Worm (Caenorhabditis elegans): ENCODE measurements around the gene sru-21.
"Not testable (repeated sequence)": the region's sequence is repeated elsewhere in the genome, so short reads cannot be mapped to it uniquely, and the experiment has no call there.

Gene sru-21

ce11 chrIV:13626469-13626868 lies at the start of gene sru-21:
TSS of gene sru-21 (plus strand) at chrIV:13626769.
- TF ChIP-seq unc-62 (GFP tag; optimal IDR thresholded peaks at IDR 0.05): no peak

ce11 chrIV:13578174-13578573 lies 48.4 kb upstream of the sru-21 start, which contains the start of gene Y45F10B.8:
TSS of gene Y45F10B.8 (minus strand) at chrIV:13578274.
- not testable (repeated sequence) for TF ChIP-seq unc-62 (GFP tag; optimal IDR thresholded peaks at IDR 0.05)

ce11 chrIV:13578953-13579352 lies 47.6 kb upstream of the sru-21 start, which contains the start of gene sru-16:
TSS of gene sru-16 (plus strand) at chrIV:13579253.
- TF ChIP-seq unc-62 (GFP tag; optimal IDR thresholded peaks at IDR 0.05): not testable (repeated sequence)

ce11 chrIV:13582909-13583308 lies 43.7 kb upstream of the sru-21 start, which contains the start of gene sru-12:
TSS of gene sru-12 (plus strand) at chrIV:13583209.
- TF ChIP-seq unc-62 (GFP tag; optimal IDR thresholded peaks at IDR 0.05): no peak

DNA sequence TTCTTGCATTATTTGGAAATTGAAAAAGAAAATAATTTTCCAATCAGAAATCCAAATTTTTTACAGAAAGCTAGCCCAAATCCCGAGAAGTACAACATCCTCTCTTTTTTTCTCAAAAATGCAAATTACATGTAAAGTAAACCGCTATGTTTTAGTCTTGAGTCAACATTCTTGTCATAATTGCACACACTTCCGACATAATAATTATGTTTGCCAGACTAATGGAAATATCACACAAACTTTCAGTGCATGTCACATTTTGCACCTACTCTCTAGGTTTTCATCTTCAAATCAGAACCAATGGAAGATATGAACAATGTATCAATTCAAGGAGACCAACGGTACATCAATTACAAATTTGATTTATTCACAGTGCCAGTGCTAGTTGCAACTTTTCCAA lies 41.9 kb upstream of the sru-21 start, which contains the start of gene sru-11:
TSS of gene sru-11 (plus strand) at position 301 of the 400 bp plus-strand sequence.
- TF ChIP-seq unc-62 (GFP tag; optimal IDR thresholded peaks at IDR 0.05): no peak

DNA sequence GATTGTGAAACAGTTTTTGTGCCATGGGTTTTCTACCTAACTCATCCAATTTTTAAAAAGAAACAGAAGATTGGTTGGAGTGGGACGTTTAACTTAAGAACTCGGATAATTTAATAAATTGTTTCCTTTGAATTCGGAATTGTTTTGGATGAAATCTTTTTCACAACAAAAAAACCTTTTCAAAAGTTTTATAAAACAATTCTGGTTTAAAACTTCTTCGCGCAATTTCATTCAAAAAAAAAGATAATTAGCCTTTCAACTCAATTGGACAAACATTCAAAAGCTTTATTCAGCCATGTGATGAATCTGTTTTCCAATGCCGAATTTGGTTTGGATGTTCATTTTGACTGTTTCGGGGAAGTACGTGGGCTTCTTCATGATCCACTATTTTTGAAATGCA lies 39.4 kb upstream of the sru-21 start, which contains the start of gene Y45F10B.12:
TSS of gene Y45F10B.12 (plus strand) at position 301 of the 400 bp plus-strand sequence.
- no peak for TF ChIP-seq unc-62 (GFP tag; optimal IDR thresholded peaks at IDR 0.05)

- not testable (repeated sequence) for TF ChIP-seq unc-62 (GFP tag; optimal IDR thresholded peaks at IDR 0.05)
These were observed 38.0 kb upstream of the sru-21 start, which contains the start of gene sru-9 for ce11 chrIV:13588544-13589043. TSS of gene sru-9 (plus strand) at chrIV:13588993.

DNA sequence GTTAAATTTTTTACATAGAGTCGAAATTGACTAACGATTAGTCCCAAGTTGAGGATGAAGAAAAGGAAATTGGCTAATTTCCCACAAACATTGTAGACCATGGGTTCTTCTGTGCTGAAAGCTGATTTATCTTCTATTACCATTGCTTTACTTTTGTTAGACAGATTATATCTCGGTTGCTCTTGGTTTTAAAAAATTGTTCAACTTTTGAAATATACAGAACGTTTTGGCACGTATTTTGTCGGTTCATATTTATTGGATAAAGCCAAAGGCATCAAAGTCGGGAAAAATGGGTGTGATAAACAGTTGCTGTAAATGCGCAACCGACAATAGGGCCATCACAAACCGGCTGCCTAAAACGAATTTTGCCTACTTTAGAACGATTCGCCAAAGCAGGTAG lies 34.9 kb upstream of the sru-21 start, which contains the start of gene tsp-5:
TSS of gene tsp-5 (minus strand) at position 101 of the 400 bp plus-strand sequence.
- TF ChIP-seq unc-62 (GFP tag; optimal IDR thresholded peaks at IDR 0.05): no peak

DNA sequence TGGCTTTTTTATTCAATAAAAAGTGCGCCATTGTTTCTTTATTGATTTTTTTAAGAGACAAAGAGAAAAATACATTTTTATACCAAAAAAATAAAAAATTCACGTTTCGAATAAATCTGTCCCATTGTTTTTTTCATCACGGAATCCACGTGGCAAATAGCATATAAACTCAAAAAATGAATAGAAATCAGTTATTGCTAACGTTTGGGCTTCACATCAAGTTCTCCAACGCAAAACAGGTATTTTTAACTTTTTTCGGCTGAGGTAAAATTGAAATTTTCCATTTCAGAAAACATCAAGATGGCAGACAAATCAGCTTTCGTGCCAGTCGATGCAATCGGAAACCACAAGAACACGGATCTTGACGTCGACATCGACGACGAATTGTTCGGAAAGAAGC lies 33.2 kb upstream of the sru-21 start, which contains the start of gene Y45F10B.3:
TSS of gene Y45F10B.3 (plus strand) at position 301 of the 400 bp plus-strand sequence.
- TF ChIP-seq unc-62 (GFP tag; optimal IDR thresholded peaks at IDR 0.05): no peak

DNA sequence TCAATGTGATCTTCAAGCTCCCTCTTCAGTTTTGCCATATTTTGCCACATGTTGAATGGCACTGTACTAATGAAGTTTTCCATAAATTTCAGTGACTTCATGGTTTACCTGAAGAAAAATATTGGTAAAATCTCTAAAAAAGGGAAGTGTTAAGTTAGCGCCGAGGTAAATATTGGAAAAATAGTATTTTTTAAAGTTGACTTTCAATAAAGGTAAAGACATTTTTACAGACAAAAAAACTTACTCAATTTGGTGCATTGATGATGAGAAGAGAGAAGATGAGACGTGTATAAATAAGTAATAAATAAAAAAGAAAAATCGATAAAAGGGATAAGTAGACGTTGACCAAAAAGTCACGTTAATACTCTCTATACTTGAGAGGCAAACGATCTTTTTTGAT lies 28.8 kb upstream of the sru-21 start, which contains the start of gene Y45F10B.9:
TSS of gene Y45F10B.9 (minus strand) at position 101 of the 400 bp plus-strand sequence.
- TF ChIP-seq unc-62 (GFP tag; optimal IDR thresholded peaks at IDR 0.05): not testable (repeated sequence)

ce11 chrIV:13600643-13601042 lies 25.9 kb upstream of the sru-21 start:
- no peak for TF ChIP-seq unc-62 (GFP tag; optimal IDR thresholded peaks at IDR 0.05)

- TF ChIP-seq unc-62 (GFP tag; optimal IDR thresholded peaks at IDR 0.05): no peak
These were observed 25.1 kb upstream of the sru-21 start for ce11 chrIV:13601428-13601827.

ce11 chrIV:13601973-13602669 lies 24.4 kb upstream of the sru-21 start, which contains the start of gene Y45F10B.59:
TSS of gene Y45F10B.59 (plus strand) at chrIV:13602619.
- no peak for TF ChIP-seq unc-62 (GFP tag; optimal IDR thresholded peaks at IDR 0.05)

DNA sequence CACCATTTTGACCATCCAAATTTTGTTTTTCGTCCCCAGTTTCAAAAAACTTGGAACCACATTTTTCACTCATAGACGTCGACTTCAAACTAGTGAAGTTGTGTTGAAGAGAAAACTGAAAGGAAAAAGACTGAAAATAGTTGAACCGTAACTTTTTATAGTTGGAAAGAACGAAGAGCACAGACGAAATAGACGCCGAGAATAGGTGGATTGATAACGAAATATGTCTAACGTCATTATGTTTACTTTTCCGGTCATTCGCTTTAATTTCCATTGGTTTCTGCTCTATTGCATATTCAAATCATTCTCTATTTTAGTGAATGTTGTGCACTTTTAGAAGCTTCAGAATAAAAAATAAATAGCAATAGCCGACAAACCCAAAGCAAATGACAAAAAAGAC lies 16.8 kb upstream of the sru-21 start, which contains the start of gene C08F11.13:
TSS of gene C08F11.13 (minus strand) at position 138 of the 400 bp plus-strand sequence.
- TF ChIP-seq unc-62 (GFP tag; optimal IDR thresholded peaks at IDR 0.05): no peak

ce11 chrIV:13619203-13619602 lies 7.4 kb upstream of the sru-21 start, which contains the start of gene C08F11.3:
TSS of gene C08F11.3 (plus strand) at chrIV:13619503.
- no peak for TF ChIP-seq unc-62 (GFP tag; optimal IDR thresholded peaks at IDR 0.05)

DNA sequence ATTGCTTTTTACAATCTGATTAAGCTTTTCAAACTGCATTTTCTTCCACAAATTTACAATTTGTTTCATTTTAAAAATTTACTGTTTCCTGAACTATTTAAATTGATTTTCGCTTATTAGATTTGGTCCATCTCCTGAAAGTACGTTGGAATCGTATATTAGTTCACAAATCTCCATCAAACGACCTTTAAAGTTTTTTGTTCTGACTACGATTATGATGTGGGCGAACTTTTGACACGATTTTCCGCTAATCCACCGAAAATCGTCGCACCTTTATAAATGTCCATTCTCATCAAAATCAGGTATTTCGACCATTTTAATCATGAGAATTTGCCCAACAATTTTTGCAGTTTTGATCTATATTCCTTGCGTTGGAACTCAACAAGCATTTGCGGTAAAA lies 3.0 kb upstream of the sru-21 start, which contains the start of gene C08F11.1:
TSS of gene C08F11.1 (plus strand) at position 301 of the 400 bp plus-strand sequence.
- TF ChIP-seq unc-62 (GFP tag; optimal IDR thresholded peaks at IDR 0.05): no peak

Data from whole organism, dauer.